Worm (Caenorhabditis elegans) whole organism, L1 larva: ENCODE results near the gene srw-66.

Experiments used
- C16A3.4 ChIP-seq: fragments of 150-350 bp; optimal IDR thresholded peaks from 2 replicates; lab custom pipeline; 2014; ENCODE audit warnings: missing biosample characterization, missing genetic modification characterization
- alr-1 ChIP-seq: fragments of 200-800 bp; sonication (Bioruptor generic); optimal IDR thresholded peaks from 2 replicates; lab custom pipeline; 2018; ENCODE audit warnings: borderline replicate concordance, mild to moderate bottlenecking, missing genetic modification characterization, missing compliant biosample characterization
- fkh-10 ChIP-seq: sonication (generic microtip); optimal IDR thresholded peaks from 2 replicates; lab custom pipeline; 2017; ENCODE audit warnings: missing biosample characterization, missing genetic modification reagents, missing genetic modification characterization
- lin-13 ChIP-seq: fragments of 150-350 bp; optimal IDR thresholded peaks from 2 replicates; lab custom pipeline; 2014; ENCODE audit warnings: missing biosample characterization, missing genetic modification reagents, missing genetic modification characterization
- lin-39 ChIP-seq: fragments of 150-350 bp; optimal IDR thresholded peaks from 2 replicates; lab custom pipeline; 2014; ENCODE audit warnings: missing biosample characterization, missing genetic modification reagents, missing genetic modification characterization
- nhr-11 ChIP-seq: fragments of 150-350 bp; optimal IDR thresholded peaks from 2 replicates; lab custom pipeline; 2014; ENCODE audit warnings: missing biosample characterization, missing genetic modification characterization
- nhr-12 ChIP-seq: sonication (generic microtip); optimal IDR thresholded peaks from 2 replicates; lab custom pipeline; 2017; ENCODE audit warnings: missing biosample characterization, missing genetic modification characterization
- nhr-28 ChIP-seq: fragments of 150-350 bp; optimal IDR thresholded peaks from 2 replicates; lab custom pipeline; 2014; ENCODE audit warnings: missing biosample characterization, missing genetic modification characterization
- nhr-77 ChIP-seq: fragments of 150-350 bp; optimal IDR thresholded peaks from 2 replicates; lab custom pipeline; 2014; ENCODE audit warnings: missing biosample characterization, missing genetic modification characterization
- nhr-90 ChIP-seq: sonication (generic microtip); optimal IDR thresholded peaks from 2 replicates; lab custom pipeline; 2016; ENCODE audit warnings: mild to moderate bottlenecking, missing genetic modification characterization, missing compliant biosample characterization; ENCODE audit not compliant: poor library complexity
- pax-3 ChIP-seq: fragments of 200-800 bp; sonication (Bioruptor generic); optimal IDR thresholded peaks from 2 replicates; lab custom pipeline; 2018; ENCODE audit warnings: mild to moderate bottlenecking, missing genetic modification characterization, moderate library complexity, missing compliant biosample characterization
- snpc-4 ChIP-seq: fragments of 150-350 bp; optimal IDR thresholded peaks from 2 replicates; lab custom pipeline; 2014; ENCODE audit warnings: missing biosample characterization, missing genetic modification characterization
- snu-23 ChIP-seq: sonication (generic microtip); optimal IDR thresholded peaks from 2 replicates; lab custom pipeline; 2016; ENCODE audit warnings: missing genetic modification characterization, missing compliant biosample characterization

DNA sequence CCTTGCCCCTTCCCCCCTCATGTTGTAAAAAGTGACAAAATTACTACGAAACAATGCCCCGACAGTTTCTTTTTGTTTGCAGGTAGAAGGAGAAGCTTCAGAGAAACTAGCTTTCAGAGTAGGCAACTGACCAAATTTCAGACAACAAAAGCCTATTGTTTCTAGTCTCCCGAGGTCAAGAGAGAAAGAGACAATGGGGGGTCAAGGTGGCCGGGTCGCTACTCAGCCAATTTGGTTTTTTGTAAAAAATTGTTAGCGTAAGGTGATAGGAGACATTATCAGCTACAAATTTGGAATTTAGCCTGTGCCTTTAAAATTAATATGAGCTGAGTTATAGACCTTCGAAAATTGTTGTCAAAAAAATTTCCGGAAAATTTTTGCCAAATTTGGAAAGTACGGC is 36.7 kb downstream of the srw-66 start:
- TF ChIP-seq pax-3 (tag; lab: Kevin White, UChicago) (no peak), nhr-90 (tag; lab: Kevin White, UChicago) (no peak), nhr-28 (tag; lab: Kevin White, UChicago) (no peak), snu-23 (GFP tag; lab: Kevin White, UChicago) (no peak), C16A3.4 (tag; lab: Kevin White, UChicago) (no peak), lin-13 (no peak), fkh-10 (GFP tag; lab: Kevin White, UChicago) (no peak), alr-1 (tag; lab: Kevin White, UChicago) (no peak), nhr-11 (tag; lab: Kevin White, UChicago) (no peak), nhr-12 (tag; lab: Kevin White, UChicago) (no peak), snpc-4 (no peak), lin-39 (tag; lab: Kevin White, UChicago) (no peak), nhr-77 (tag; lab: Kevin White, UChicago) (no peak)
